Worm (Caenorhabditis elegans) whole organism, L2 larva: ENCODE results near the gene R74.2.
A peak's percentile ranks its signal among the peaks of the same experiment; 100 is the strongest.

Source experiments
- C34F6.9 ChIP-seq: fragments of 150-350 bp; optimal IDR thresholded peaks from 2 replicates; lab custom pipeline; 2014; ENCODE audit warnings: missing biosample characterization, missing genetic modification characterization
- F13H6.1 ChIP-seq: sonication (generic microtip); optimal IDR thresholded peaks from 2 replicates; lab custom pipeline; 2016; ENCODE audit warnings: missing genetic modification characterization, missing compliant biosample characterization
- R02D3.7 ChIP-seq: fragments of 150-350 bp; optimal IDR thresholded peaks from 2 replicates; lab custom pipeline; 2014; ENCODE audit warnings: missing biosample characterization, missing genetic modification characterization
- Y55F3AM.14 ChIP-seq: fragments of 200-800 bp; sonication (Bioruptor generic); optimal IDR thresholded peaks from 2 replicates; lab custom pipeline; 2018; ENCODE audit warnings: mild to moderate bottlenecking, missing genetic modification characterization, missing compliant biosample characterization
- ZK546.5 ChIP-seq: sonication (generic microtip); optimal IDR thresholded peaks from 2 replicates; lab custom pipeline; 2017; ENCODE audit warnings: missing biosample characterization, missing genetic modification characterization
- alr-1 ChIP-seq: fragments of 150-350 bp; optimal IDR thresholded peaks from 2 replicates; lab custom pipeline; 2014; ENCODE audit warnings: missing biosample characterization, missing genetic modification characterization
- ama-1 ChIP-seq: fragments of 150-350 bp; optimal IDR thresholded peaks from 2 replicates; lab custom pipeline; 2018; ENCODE audit warnings: inconsistent platforms
- ceh-82 ChIP-seq: fragments of 150-350 bp; optimal IDR thresholded peaks from 2 replicates; lab custom pipeline; 2014; ENCODE audit warnings: missing biosample characterization, missing genetic modification characterization
- crh-2 ChIP-seq: sonication (generic microtip); optimal IDR thresholded peaks from 2 replicates; lab custom pipeline; 2017; ENCODE audit warnings: missing biosample characterization, missing genetic modification characterization
- elt-1 ChIP-seq: fragments of 150-350 bp; optimal IDR thresholded peaks from 2 replicates; lab custom pipeline; 2014; ENCODE audit warnings: missing biosample characterization, missing genetic modification characterization
- fos-1 ChIP-seq: fragments of 150-350 bp; optimal IDR thresholded peaks from 2 replicates; lab custom pipeline; 2014; ENCODE audit warnings: missing biosample characterization, missing genetic modification characterization
- gmeb-1 ChIP-seq: fragments of 150-350 bp; optimal IDR thresholded peaks from 2 replicates; lab custom pipeline; 2014; ENCODE audit warnings: missing biosample characterization, missing genetic modification characterization
- lin-11 ChIP-seq: fragments of 150-350 bp; sonication (generic microtip); optimal IDR thresholded peaks from 2 replicates; lab custom pipeline; 2014; ENCODE audit warnings: missing biosample characterization, missing genetic modification characterization, inconsistent platforms, mixed read lengths
- lin-13 ChIP-seq: fragments of 150-350 bp; optimal IDR thresholded peaks from 2 replicates; lab custom pipeline; 2014; ENCODE audit warnings: missing biosample characterization, missing genetic modification reagents, missing genetic modification characterization
- lsy-2 ChIP-seq, 2 experiments: fragments of 150-350 bp in 1 of 2; sonication (generic microtip) in 1 of 2; optimal IDR thresholded peaks; 2 replicates each; lab custom pipeline; 2014 to 2017; ENCODE audit warnings: missing biosample characterization in 2 of 2, missing genetic modification characterization in 2 of 2
- mab-5 ChIP-seq: fragments of 150-350 bp; optimal IDR thresholded peaks from 2 replicates; lab custom pipeline; 2014; ENCODE audit warnings: missing biosample characterization, missing genetic modification characterization
- mbf-1 ChIP-seq: sonication (generic microtip); optimal IDR thresholded peaks from 2 replicates; lab custom pipeline; 2017; ENCODE audit warnings: missing biosample characterization, missing genetic modification characterization
- mdl-1 ChIP-seq, 2 experiments: fragments of 150-350 bp in 1 of 2; sonication (generic microtip) in 1 of 2; optimal IDR thresholded peaks; 2 replicates each; lab custom pipeline; 2017; ENCODE audit warnings: missing biosample characterization in 2 of 2, missing genetic modification characterization in 2 of 2
- nhr-11 ChIP-seq: fragments of 150-350 bp; optimal IDR thresholded peaks from 2 replicates; lab custom pipeline; 2014; ENCODE audit warnings: missing biosample characterization, missing genetic modification characterization
- nhr-129 ChIP-seq: fragments of 150-350 bp; optimal IDR thresholded peaks from 2 replicates; lab custom pipeline; 2014; ENCODE audit warnings: missing biosample characterization, missing genetic modification characterization
- nhr-21 ChIP-seq: fragments of 150-350 bp; optimal IDR thresholded peaks from 2 replicates; lab custom pipeline; 2014; ENCODE audit warnings: missing biosample characterization, missing genetic modification characterization
- nhr-23 ChIP-seq: fragments of 150-350 bp; optimal IDR thresholded peaks from 2 replicates; lab custom pipeline; 2014; ENCODE audit warnings: missing biosample characterization, missing genetic modification reagents, missing genetic modification characterization
- nhr-237 ChIP-seq: fragments of 150-350 bp; optimal IDR thresholded peaks from 2 replicates; lab custom pipeline; 2014; ENCODE audit warnings: missing biosample characterization, missing genetic modification characterization
- nhr-25 ChIP-seq: fragments of 150-350 bp; sonication (generic microtip); optimal IDR thresholded peaks from 3 replicates; lab custom pipeline; 2014; ENCODE audit warnings: missing biosample characterization, missing genetic modification characterization
- nhr-6 ChIP-seq: fragments of 150-350 bp; optimal IDR thresholded peaks from 2 replicates; lab custom pipeline; 2014; ENCODE audit warnings: missing biosample characterization, missing genetic modification characterization
- peb-1 ChIP-seq: fragments of 150-350 bp; optimal IDR thresholded peaks from 2 replicates; lab custom pipeline; 2014; ENCODE audit warnings: missing biosample characterization, missing genetic modification characterization
- sem-4 ChIP-seq: fragments of 150-350 bp; optimal IDR thresholded peaks from 2 replicates; lab custom pipeline; 2014; ENCODE audit warnings: missing biosample characterization, missing genetic modification reagents, missing genetic modification characterization
- skn-1 ChIP-seq: sonication (generic microtip); optimal IDR thresholded peaks from 2 replicates; lab custom pipeline; 2017; ENCODE audit warnings: missing biosample characterization, missing genetic modification characterization
- sma-3 ChIP-seq: sonication (generic microtip); optimal IDR thresholded peaks from 2 replicates; lab custom pipeline; 2016; ENCODE audit warnings: missing genetic modification reagents, missing genetic modification characterization, missing compliant biosample characterization
- sma-9 ChIP-seq, 2 experiments: fragments of 150-350 bp in 1 of 2; sonication (generic microtip) in 1 of 2; optimal IDR thresholded peaks; 2 replicates each; lab custom pipeline; 2014 to 2016; ENCODE audit warnings: missing genetic modification characterization in 2 of 2, mild to moderate bottlenecking in 1 of 2, missing biosample characterization in 1 of 2, missing compliant biosample characterization in 1 of 2, missing genetic modification reagents in 1 of 2, moderate library complexity in 1 of 2
- unc-55 ChIP-seq: fragments of 150-350 bp; sonication (generic microtip); optimal IDR thresholded peaks from 3 replicates; lab custom pipeline; 2014; ENCODE audit warnings: missing biosample characterization, missing genetic modification reagents, missing genetic modification characterization
- zag-1 ChIP-seq: fragments of 150-350 bp; optimal IDR thresholded peaks from 2 replicates; lab custom pipeline; 2014; ENCODE audit warnings: missing biosample characterization, missing genetic modification characterization
- ztf-4 ChIP-seq: fragments of 150-350 bp; optimal IDR thresholded peaks from 2 replicates; lab custom pipeline; 2014; ENCODE audit warnings: missing biosample characterization, missing genetic modification characterization

Gene R74.2

DNA sequence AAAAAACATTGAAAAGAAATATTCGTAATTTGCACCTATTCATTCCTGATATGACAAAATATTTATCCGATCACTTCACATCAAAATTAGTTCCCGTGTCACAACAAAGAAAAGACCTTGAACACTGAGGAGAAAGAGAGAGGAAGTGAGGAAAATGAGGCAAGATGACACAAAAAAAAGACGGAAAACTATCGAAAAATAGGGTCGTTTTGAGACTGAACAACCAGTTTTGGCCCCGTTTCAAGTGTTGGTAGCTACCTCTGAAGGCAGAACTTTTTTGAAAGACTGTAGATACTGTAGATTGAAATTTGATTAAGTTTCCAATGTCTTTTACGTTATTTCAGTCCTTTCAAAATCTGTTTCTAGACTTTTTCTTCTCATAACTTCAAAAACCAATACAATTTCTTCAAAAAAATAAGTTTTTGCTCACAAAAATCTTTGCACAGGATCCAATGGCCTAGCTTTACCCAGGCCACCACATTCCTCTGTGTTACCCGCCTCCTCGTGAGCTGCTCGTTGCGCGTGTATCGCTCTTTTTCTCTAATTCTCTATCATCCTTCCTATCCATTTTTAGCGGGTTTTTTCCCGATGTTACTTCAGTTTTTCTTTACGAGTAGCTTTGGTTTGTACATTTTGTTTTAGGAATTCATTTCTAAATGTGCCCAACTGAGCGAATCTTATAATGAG, 8.5 kb downstream of the R74.2 start:
- TF ChIP-seq Y55F3AM.14 (GFP tag; lab: Kevin White, UChicago), result no peak
- TF ChIP-seq nhr-6, result no peak
- TF ChIP-seq F13H6.1 (tag; lab: Kevin White, UChicago), result peak; percentile 22
- TF ChIP-seq nhr-129 (tag; lab: Kevin White, UChicago), result peak; percentile 58
- TF ChIP-seq mab-5 (tag; lab: Kevin White, UChicago), result peak; percentile 44
- peak; percentile 25 for TF ChIP-seq fos-1 (tag; lab: Kevin White, UChicago)
- TF ChIP-seq lin-13 (GFP tag; lab: Kevin White, UChicago), result peak; percentile 46
- peak; percentile 28 to 80 for TF ChIP-seq lsy-2 (tag; optimal IDR thresholded peaks at IDR 0.05; lab: Kevin White, UChicago)
- TF ChIP-seq sem-4 (tag; lab: Kevin White, UChicago), result no peak
- TF ChIP-seq crh-2 (tag; lab: Kevin White, UChicago), result peak; percentile 77
- no peak for TF ChIP-seq nhr-11 (tag; lab: Kevin White, UChicago)
- TF ChIP-seq unc-55, result peak; percentile 88
- TF ChIP-seq sma-9 (GFP tag; optimal IDR thresholded peaks at IDR 0.05; lab: Kevin White, UChicago), result peak; percentile 60
- no peak for TF ChIP-seq sma-9 (tag; optimal IDR thresholded peaks at IDR 0.05; lab: Kevin White, UChicago)
- peak; percentile 22 for TF ChIP-seq nhr-21 (tag; lab: Kevin White, UChicago)
- no peak for TF ChIP-seq mbf-1 (tag; lab: Kevin White, UChicago)
- no peak for TF ChIP-seq peb-1 (tag; lab: Kevin White, UChicago)
- peak; percentile 47 for TF ChIP-seq lin-11 (tag; lab: Kevin White, UChicago)
- no peak for TF ChIP-seq sma-3 (GFP tag; lab: Kevin White, UChicago)
- TF ChIP-seq mdl-1 (tag; optimal IDR thresholded peaks at IDR 0.05; lab: Kevin White, UChicago), result peak; percentile 89 to 91
- peak; percentile 89 for TF ChIP-seq C34F6.9
- TF ChIP-seq ceh-82, result no peak
- peak; percentile 46 for TF ChIP-seq ama-1 (lab: Kevin White, UChicago)

- no peak for TF ChIP-seq nhr-21 (tag; lab: Kevin White, UChicago)
- no peak for TF ChIP-seq alr-1
- TF ChIP-seq sma-3 (GFP tag; lab: Kevin White, UChicago), result no peak
- TF ChIP-seq Y55F3AM.14 (GFP tag; lab: Kevin White, UChicago), result no peak
- no peak for TF ChIP-seq F13H6.1 (tag; lab: Kevin White, UChicago)
- TF ChIP-seq nhr-23 (tag; lab: Kevin White, UChicago), result no peak
- TF ChIP-seq gmeb-1 (tag; lab: Kevin White, UChicago), result no peak
- no peak for TF ChIP-seq nhr-11 (tag; lab: Kevin White, UChicago)
- no peak for TF ChIP-seq nhr-237 (tag; lab: Kevin White, UChicago)
- no peak for TF ChIP-seq mdl-1 (tag; optimal IDR thresholded peaks at IDR 0.05; lab: Kevin White, UChicago)
- no peak for TF ChIP-seq crh-2 (tag; lab: Kevin White, UChicago)
- TF ChIP-seq zag-1 (tag; lab: Kevin White, UChicago), result no peak
- no peak for TF ChIP-seq sem-4 (tag; lab: Kevin White, UChicago)
- TF ChIP-seq fos-1 (tag; lab: Kevin White, UChicago), result no peak
Observed at ce11 chrIII:4196988-4197384, 9.0 kb downstream of the R74.2 start, which contains the start of gene asd-1. Gene asd-1 (plus strand): TSS chrIII:4197285.

DNA sequence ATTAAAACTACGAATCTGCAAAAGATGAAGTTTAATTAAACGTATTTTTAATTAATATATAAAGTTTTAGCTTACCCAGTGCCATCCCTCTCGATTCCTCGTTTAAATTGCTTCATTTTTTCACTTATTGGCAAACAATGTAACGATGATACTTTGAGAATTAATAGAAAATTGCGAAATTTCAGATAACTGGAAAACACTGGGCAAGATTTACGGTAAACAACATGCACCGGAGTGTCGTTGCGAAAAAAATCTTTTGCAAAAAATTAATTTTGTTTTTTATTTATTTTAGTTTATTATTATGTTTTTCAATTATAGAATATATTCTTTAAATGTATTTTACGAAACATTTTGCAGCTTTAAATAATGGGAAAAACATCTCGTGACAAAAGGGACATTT, 16.1 kb downstream of the R74.2 start, which contains the start of the genes pelo-1 and R74.7:
TSS of gene pelo-1 (minus strand) at position 151 of the 400 bp plus-strand sequence.
TSS of gene R74.7 (plus strand) at position 358 of the 400 bp plus-strand sequence.
- TF ChIP-seq lsy-2 (tag; optimal IDR thresholded peaks at IDR 0.05; lab: Kevin White, UChicago) (peak in 1 of 2 experiments; percentile 61), R02D3.7 (tag; lab: Kevin White, UChicago) (peak; percentile 55), crh-2 (tag; lab: Kevin White, UChicago) (peak; percentile 9), unc-55 (peak; percentile 86), skn-1 (no peak), nhr-25 (tag; lab: Kevin White, UChicago) (peak; percentile 5), nhr-6 (no peak), lin-11 (tag; lab: Kevin White, UChicago) (no peak), Y55F3AM.14 (GFP tag; lab: Kevin White, UChicago) (no peak), fos-1 (tag; lab: Kevin White, UChicago) (peak; percentile 12), gmeb-1 (tag; lab: Kevin White, UChicago) (peak; percentile 6), ztf-4 (no peak), C34F6.9 (peak; percentile 61), peb-1 (tag; lab: Kevin White, UChicago) (no peak)

- TF ChIP-seq unc-55 (no peak), ceh-82 (no peak), nhr-11 (tag; lab: Kevin White, UChicago) (no peak), nhr-129 (tag; lab: Kevin White, UChicago) (no peak), ZK546.5 (tag; lab: Kevin White, UChicago) (no peak), ztf-4 (no peak), fos-1 (tag; lab: Kevin White, UChicago) (no peak), peb-1 (tag; lab: Kevin White, UChicago) (no peak), mdl-1 (tag; optimal IDR thresholded peaks at IDR 0.05; lab: Kevin White, UChicago) (no peak), elt-1 (tag; lab: Kevin White, UChicago) (no peak)
- TF ChIP-seq, all 48 proteins: peak for 0
Observed at ce11 chrIII:4204964-4205363, 17.0 kb downstream of the R74.2 start.
